Fruit fly (Drosophila melanogaster) whole organism, wandering third instar larva: ENCODE measurements around the gene CG46396.

Source experiments
- CG9705 ChIP-seq: fragments of 200-800 bp; sonication (Bioruptor generic); optimal IDR thresholded peaks from 2 replicates; lab custom pipeline; 2018; ENCODE audit warnings: missing biosample characterization, mild to moderate bottlenecking, missing genetic modification characterization
- br ChIP-seq: fragments of 200-800 bp; sonication (Bioruptor generic); optimal IDR thresholded peaks from 2 replicates; lab custom pipeline; 2016; ENCODE audit warnings: missing biosample characterization, missing genetic modification characterization
- brk ChIP-seq: fragments of 200-800 bp; sonication (Bioruptor generic); optimal IDR thresholded peaks from 2 replicates; lab custom pipeline; 2016; ENCODE audit warnings: missing biosample characterization, mild to moderate bottlenecking, missing genetic modification characterization
- dmrt93B ChIP-seq: fragments of 200-800 bp; sonication (Bioruptor generic); optimal IDR thresholded peaks from 2 replicates; lab custom pipeline; 2018; ENCODE audit warnings: missing biosample characterization, mild to moderate bottlenecking, missing genetic modification characterization
- pan ChIP-seq: fragments of >200 bp; optimal IDR thresholded peaks from 2 replicates; lab custom pipeline; 2017
- psq ChIP-seq: fragments of 200-800 bp; sonication (Bioruptor generic); optimal IDR thresholded peaks from 3 replicates; lab custom pipeline; 2017; ENCODE audit warnings: missing biosample characterization, mild to moderate bottlenecking, missing genetic modification characterization, moderate library complexity
- sv ChIP-seq: fragments of 200-800 bp; sonication (Bioruptor generic); optimal IDR thresholded peaks from 3 replicates; lab custom pipeline; 2016; ENCODE audit warnings: missing biosample characterization, missing genetic modification characterization
- woc ChIP-seq: sonication (Bioruptor generic); optimal IDR thresholded peaks from 2 replicates; lab custom pipeline; 2016; ENCODE audit warnings: missing biosample characterization, mild to moderate bottlenecking, missing genetic modification characterization

dm6 chr3R:6297164-6297563 lies 6.7 kb upstream of the CG46396 start:
- TF ChIP-seq br = no peak
- no peak for TF ChIP-seq sv (GFP tag; lab: Kevin White, UChicago)
- no peak for TF ChIP-seq psq (GFP tag; lab: Kevin White, UChicago)
- TF ChIP-seq CG9705 = no peak
- TF ChIP-seq woc (GFP tag; lab: Kevin White, UChicago) = no peak
- TF ChIP-seq brk = no peak
- TF ChIP-seq pan (lab: Kevin White, UChicago) = no peak
- no peak for TF ChIP-seq dmrt93B (GFP tag; lab: Kevin White, UChicago)
